Fruit fly (Drosophila melanogaster): Measurements from ENCODE around the gene FMRFaR.

Gene FMRFaR

dm6 chr3L:3046325-3047156 is 45.0 kb downstream of the FMRFaR start, which contains the start of the genes scramb2 and Sk2 (continued):
- TF ChIP-seq sr (GFP tag; IDR thresholded peaks at IDR 0.05) = peak; percentile 96
- TF ChIP-seq Camta (GFP tag; optimal IDR thresholded peaks at IDR 0.05) = peak; percentile 80
- peak; percentile 82 for TF ChIP-seq CG18011 (GFP tag; optimal IDR thresholded peaks at IDR 0.05)
- peak; percentile 92 for TF ChIP-seq Taf1 (GFP tag; IDR thresholded peaks at IDR 0.05)
- no peak for TF ChIP-seq CG16813 (GFP tag; IDR thresholded peaks at IDR 0.05; ENCODE audit: partially characterized antibody)
- peak; percentile 58 for TF ChIP-seq HLHmδ (GFP tag; optimal IDR thresholded peaks at IDR 0.05)
- peak; percentile 92 for TF ChIP-seq CG6765 (GFP tag; optimal IDR thresholded peaks at IDR 0.05)
- TF ChIP-seq Nf-YB (GFP tag; optimal IDR thresholded peaks at IDR 0.05) = peak; percentile 84
- TF ChIP-seq sug (tag; optimal IDR thresholded peaks at IDR 0.05) = peak; percentile 87
- TF ChIP-seq CG11723 (GFP tag; optimal IDR thresholded peaks at IDR 0.05) = peak; percentile 95
- TF ChIP-seq ems (GFP tag; optimal IDR thresholded peaks at IDR 0.05) = peak; percentile 93
- peak; percentile 95 for TF ChIP-seq CG10209 (GFP tag; optimal IDR thresholded peaks at IDR 0.05)
- TF ChIP-seq CG5180 (GFP tag; optimal IDR thresholded peaks at IDR 0.05) = peak; percentile 88
- TF ChIP-seq amos (GFP tag; IDR thresholded peaks at IDR 0.05; ENCODE audit: partially characterized antibody) = no peak
- TF ChIP-seq gsb (GFP tag; IDR thresholded peaks at IDR 0.05) = peak; percentile 94
- TF ChIP-seq CG11085 (GFP tag; IDR thresholded peaks at IDR 0.05) = peak; percentile 91
- peak; percentile 61 for TF ChIP-seq CG30020 (tag; optimal IDR thresholded peaks at IDR 0.05)
- peak; percentile 98 for TF ChIP-seq lab (GFP tag; optimal IDR thresholded peaks at IDR 0.05)
- peak; percentile 94 for TF ChIP-seq Sox100B (GFP tag; optimal IDR thresholded peaks at IDR 0.05)
- TF ChIP-seq tna (GFP tag; IDR thresholded peaks at IDR 0.05; ENCODE audit: partially characterized antibody) = no peak; the same call in 1 of the 2 replicates
- peak; percentile 77 for TF ChIP-seq CkIIα-i1 (GFP tag; IDR thresholded peaks at IDR 0.05)
- TF ChIP-seq nerfin-1 (tag; optimal IDR thresholded peaks at IDR 0.05) = peak; percentile 93
- TF ChIP-seq Dref (GFP tag; IDR thresholded peaks at IDR 0.05) = peak; percentile 38; the same call in 1 of the 2 replicates
- no peak for TF ChIP-seq sc (optimal IDR thresholded peaks at IDR 0.05)
- TF ChIP-seq sc (GFP tag; optimal IDR thresholded peaks at IDR 0.05) = peak; percentile 92
- TF ChIP-seq CG11696 (GFP tag; IDR thresholded peaks at IDR 0.05) = peak; percentile 100
- TF ChIP-seq unpg (GFP tag; optimal IDR thresholded peaks at IDR 0.05) = peak; percentile 97
- TF ChIP-seq zfh1 (GFP tag; IDR thresholded peaks at IDR 0.05) = peak; percentile 95
- TF ChIP-seq sens (GFP tag) = peak; percentile 99
- TF ChIP-seq Opbp (GFP tag; IDR thresholded peaks at IDR 0.05; ENCODE audit: partially characterized antibody) = no peak
- no peak for TF ChIP-seq inv (GFP tag; IDR thresholded peaks at IDR 0.05; ENCODE audit: partially characterized antibody)
- peak; percentile 90 for TF ChIP-seq CG15514 (GFP tag; optimal IDR thresholded peaks at IDR 0.05)
- TF ChIP-seq CG11247 (GFP tag; IDR thresholded peaks at IDR 0.05) = peak; percentile 92
- TF ChIP-seq dpn (GFP tag; optimal IDR thresholded peaks at IDR 0.05) = peak; percentile 91 to 94
- peak; percentile 98 for TF ChIP-seq Drgx (GFP tag; IDR thresholded peaks at IDR 0.05)
- no peak for TF ChIP-seq prd (optimal IDR thresholded peaks at IDR 0.05)
- TF ChIP-seq prd (GFP tag; IDR thresholded peaks at IDR 0.05) = peak; percentile 97
- no peak for TF ChIP-seq eve (GFP tag; optimal IDR thresholded peaks at IDR 0.05)
- TF ChIP-seq emc (GFP tag; optimal IDR thresholded peaks at IDR 0.05) = peak; percentile 53
- TF ChIP-seq CG15073 (GFP tag; optimal IDR thresholded peaks at IDR 0.05) = peak; percentile 21
- TF ChIP-seq CG15011 (GFP tag; optimal IDR thresholded peaks at IDR 0.05) = peak; percentile 92
- no peak for TF ChIP-seq pan (optimal IDR thresholded peaks at IDR 0.05)
- peak in 1 of 2 experiments; percentile 96 for TF ChIP-seq pan (GFP tag; optimal IDR thresholded peaks at IDR 0.05 in 1 of 2, IDR thresholded peaks at IDR 0.05 in 1 of 2)
- TF ChIP-seq CG34376 (GFP tag; optimal IDR thresholded peaks at IDR 0.05) = peak; percentile 93
